Worm (Caenorhabditis elegans) whole organism, dauer: ENCODE measurements around the gene sox-4.

Experiments used
- unc-62 ChIP-seq: sonication (generic microtip); optimal IDR thresholded peaks from 2 replicates; lab custom pipeline; 2017; ENCODE audit warnings: missing biosample characterization, missing genetic modification reagents, missing genetic modification characterization

Gene sox-4

ce11 chrX:3479950-3480349, 28.9 kb downstream of the sox-4 start, which contains the start of gene wrt-6:
Gene wrt-6 (plus strand): TSS chrX:3480250.
- no peak for TF ChIP-seq unc-62 (GFP tag; lab: Kevin White, UChicago)

- TF ChIP-seq unc-62 (GFP tag; lab: Kevin White, UChicago): no peak
Observed at ce11 chrX:3473793-3474192, 35.0 kb downstream of the sox-4 start.

- no peak for TF ChIP-seq unc-62 (GFP tag; lab: Kevin White, UChicago)
Observed at ce11 chrX:3472226-3472625, 36.6 kb downstream of the sox-4 start.

ce11 chrX:3470307-3470706, 38.5 kb downstream of the sox-4 start:
- no peak for TF ChIP-seq unc-62 (GFP tag; lab: Kevin White, UChicago)

ce11 chrX:3469332-3469731, 39.5 kb downstream of the sox-4 start:
- no peak for TF ChIP-seq unc-62 (GFP tag; lab: Kevin White, UChicago)

- no peak for TF ChIP-seq unc-62 (GFP tag; lab: Kevin White, UChicago)
Observed at ce11 chrX:3467958-3468357, 40.8 kb downstream of the sox-4 start.

ce11 chrX:3467004-3467761, 41.6 kb downstream of the sox-4 start:
- no peak for TF ChIP-seq unc-62 (GFP tag; lab: Kevin White, UChicago)

- TF ChIP-seq unc-62 (GFP tag; lab: Kevin White, UChicago): no peak
Observed at ce11 chrX:3465785-3466184, 43.0 kb downstream of the sox-4 start, which contains the start of the genes ZK377.15 and sax-3. Gene ZK377.15 (minus strand): TSS chrX:3465885. Gene sax-3 (minus strand): TSS chrX:3465927.

- no peak for TF ChIP-seq unc-62 (GFP tag; lab: Kevin White, UChicago)
Observed at ce11 chrX:3464309-3465038, 44.3 kb downstream of the sox-4 start.

- no peak for TF ChIP-seq unc-62 (GFP tag; lab: Kevin White, UChicago)
Observed at ce11 chrX:3463875-3464274, 44.9 kb downstream of the sox-4 start.

ce11 chrX:3462086-3462485, 46.7 kb downstream of the sox-4 start:
- TF ChIP-seq unc-62 (GFP tag; lab: Kevin White, UChicago): no peak

ce11 chrX:3455561-3455960, 53.2 kb downstream of the sox-4 start:
- TF ChIP-seq unc-62 (GFP tag; lab: Kevin White, UChicago): no peak
